Worm (Caenorhabditis elegans): Measurements from ENCODE around the gene dnj-18.

The dnj-18 gene

ce11 chrIII:4653912-4654311, 44.0 kb upstream of the dnj-18 start:
- TF ChIP-seq athp-1 (tag; optimal IDR thresholded peaks at IDR 0.05) (peak; percentile 13), egl-44 (GFP tag; IDR thresholded peaks at IDR 0.05) (0 out of 2 replicates have a peak, but pooled peaks have one; percentile 18), hmg-1.2 (GFP tag; IDR thresholded peaks at IDR 0.05) (0 out of 2 replicates have a peak, but pooled peaks have one; percentile 9), B0035.1 (tag; optimal IDR thresholded peaks at IDR 0.05) (no peak), lsy-27 (tag; optimal IDR thresholded peaks at IDR 0.05; ENCODE audit: borderline replicate concordance, insufficient read depth) (no peak), lin-35 (GFP tag; optimal IDR thresholded peaks at IDR 0.05) (peak in 1 of 3 experiments; percentile 69), rpc-1 (optimal IDR thresholded peaks at IDR 0.05) (no peak), rpc-1 (tag; optimal IDR thresholded peaks at IDR 0.05) (no peak), ztf-6 (GFP tag; IDR thresholded peaks at IDR 0.05) (peak; percentile 55; the same call in 1 of the 2 replicates), F49E8.2 (tag; optimal IDR thresholded peaks at IDR 0.05; ENCODE audit: insufficient read depth) (no peak), aptf-3 (GFP tag; IDR thresholded peaks at IDR 0.05) (0 out of 2 replicates have a peak, but pooled peaks have one; percentile 50), mcd-1 (GFP tag; IDR thresholded peaks at IDR 0.05) (no peak), let-607 (tag; optimal IDR thresholded peaks at IDR 0.05) (peak in 1 of 2 experiments; percentile 34), ceh-91 (GFP tag; IDR thresholded peaks at IDR 0.05) (no peak), Y79H2A.3 (GFP tag; conservative IDR thresholded peaks at IDR 0.05) (no peak), K11D2.4 (GFP tag; IDR thresholded peaks at IDR 0.05) (peak; percentile 48; the same call in 1 of the 2 replicates), nhr-179 (tag; optimal IDR thresholded peaks at IDR 0.05) (no peak), unc-130 (GFP tag; optimal IDR thresholded peaks at IDR 0.05) (no peak), egl-18 (GFP tag; IDR thresholded peaks at IDR 0.05) (0 out of 2 replicates have a peak, but pooled peaks have one; percentile 28), lsl-1 (GFP tag; optimal IDR thresholded peaks at IDR 0.05) (no peak), cebp-1 (GFP tag; IDR thresholded peaks at IDR 0.05) (no peak), cebp-1 (tag; optimal IDR thresholded peaks at IDR 0.05) (peak; percentile 48), lir-1 (GFP tag; conservative IDR thresholded peaks at IDR 0.05) (peak; percentile 8; the same call in 1 of the 2 replicates), nfya-2 (GFP tag; IDR thresholded peaks at IDR 0.05) (peak; percentile 17; the same call in 1 of the 2 replicates), akir-1 (GFP tag; optimal IDR thresholded peaks at IDR 0.05) (no peak), nfyb-1 (GFP tag; IDR thresholded peaks at IDR 0.05) (peak; percentile 75), lin-40 (tag; optimal IDR thresholded peaks at IDR 0.05) (peak; percentile 6), ceh-58 (GFP tag; IDR thresholded peaks at IDR 0.05) (no peak), tbp1 (GFP tag; optimal IDR thresholded peaks at IDR 0.05) (no peak), repo-1 (tag; optimal IDR thresholded peaks at IDR 0.05) (peak; percentile 57), sptf-2 (GFP tag; optimal IDR thresholded peaks at IDR 0.05) (no peak), Y95B8A.8 (GFP tag; IDR thresholded peaks at IDR 0.05) (no peak), B0336.3 (GFP tag; IDR thresholded peaks at IDR 0.05) (no peak; the same call in 1 of the 2 replicates), dox-1 (GFP tag; IDR thresholded peaks at IDR 0.05) (no peak), chd-7 (tag; optimal IDR thresholded peaks at IDR 0.05) (no peak), ekl-4 (GFP tag; IDR thresholded peaks at IDR 0.05) (peak; percentile 61; the same call in 1 of the 2 replicates), ets-4 (GFP tag; optimal IDR thresholded peaks at IDR 0.05) (no peak), Y53G8AR.9 (GFP tag; conservative IDR thresholded peaks at IDR 0.05) (0 out of 2 replicates have a peak, but pooled peaks have one; percentile 61), die-1 (tag; optimal IDR thresholded peaks at IDR 0.05) (no peak), ztf-28 (GFP tag; IDR thresholded peaks at IDR 0.05) (no peak), F57C9.4 (tag; optimal IDR thresholded peaks at IDR 0.05) (no peak)

All from whole organism, young adult.